Fruit fly (Drosophila melanogaster) whole organism, embryonic: ENCODE results near the gene CG31680.

ENCODE experiments used
- Atf3 ChIP-seq: fragments of 200-800 bp; sonication (Bioruptor generic); optimal IDR thresholded peaks from 3 replicates; lab custom pipeline; 2016; ENCODE audit warnings: missing biosample characterization, missing genetic modification characterization
- CG10565 ChIP-seq: fragments of 200-800 bp; sonication (Bioruptor generic); optimal IDR thresholded peaks from 3 replicates; lab custom pipeline; 2016; ENCODE audit warnings: missing biosample characterization, mild to moderate bottlenecking, missing genetic modification characterization
- CG13894 ChIP-seq: fragments of 200-800 bp; sonication (Bioruptor generic); optimal IDR thresholded peaks from 3 replicates; lab custom pipeline; 2018; ENCODE audit warnings: missing biosample characterization, mild to moderate bottlenecking, missing genetic modification characterization, moderate library complexity
- CG14667 ChIP-seq: fragments of 200-800 bp; sonication (Bioruptor generic); IDR thresholded peaks from 2 replicates; pipeline ENCODE4 v1.3.6; 2022; ENCODE audit warnings: missing biosample characterization, missing genetic modification characterization
- CG16779 ChIP-seq: fragments of 200-800 bp; sonication (Bioruptor generic); IDR thresholded peaks from 2 replicates; pipeline ENCODE4 v1.3.6; 2022; ENCODE audit warnings: missing biosample characterization, missing genetic modification characterization
- CG17568 ChIP-seq: fragments of 200-800 bp; sonication (Bioruptor generic); optimal IDR thresholded peaks from 2 replicates; lab custom pipeline; 2018; ENCODE audit warnings: missing biosample characterization, mild to moderate bottlenecking, missing genetic modification characterization, moderate library complexity
- CG17612 ChIP-seq: fragments of 200-800 bp; sonication (Bioruptor generic); IDR thresholded peaks from 2 replicates; pipeline ENCODE4 v1.3.6; 2022; ENCODE audit warnings: missing biosample characterization, missing genetic modification characterization
- CG18599 ChIP-seq: fragments of 200-800 bp; sonication (Bioruptor generic); optimal IDR thresholded peaks from 3 replicates; lab custom pipeline; 2017; ENCODE audit warnings: missing biosample characterization, missing genetic modification characterization, mild to moderate bottlenecking, moderate library complexity, missing genetic modification reagents
- CG18764 ChIP-seq: fragments of 200-800 bp; sonication (Bioruptor generic); optimal IDR thresholded peaks from 3 replicates; lab custom pipeline; 2016; ENCODE audit warnings: missing biosample characterization, missing genetic modification characterization
- CG2120 ChIP-seq: fragments of 200-800 bp; sonication (Bioruptor generic); optimal IDR thresholded peaks from 3 replicates; lab custom pipeline; 2016; ENCODE audit warnings: missing biosample characterization, missing genetic modification characterization
- CG2712 ChIP-seq: fragments of 200-800 bp; optimal IDR thresholded peaks from 3 replicates; lab custom pipeline; 2019; ENCODE audit warnings: missing biosample characterization, mild to moderate bottlenecking, missing genetic modification characterization, moderate library complexity
- CG30020 ChIP-seq: fragments of 200-800 bp; optimal IDR thresholded peaks from 2 replicates; lab custom pipeline; 2019; ENCODE audit warnings: missing biosample characterization, mild to moderate bottlenecking, missing genetic modification characterization, moderate library complexity
- CG3281 ChIP-seq: fragments of 200-800 bp; sonication (Bioruptor generic); optimal IDR thresholded peaks from 3 replicates; lab custom pipeline; 2017; ENCODE audit warnings: missing biosample characterization, mild to moderate bottlenecking, missing genetic modification characterization
- CG33213 ChIP-seq: fragments of 200-800 bp; sonication (Bioruptor generic); optimal IDR thresholded peaks from 3 replicates; lab custom pipeline; 2016; ENCODE audit warnings: missing biosample characterization, missing genetic modification characterization
- CG34376 ChIP-seq: fragments of 200-800 bp; sonication (Bioruptor generic); optimal IDR thresholded peaks from 2 replicates; lab custom pipeline; 2018; ENCODE audit warnings: missing biosample characterization, mild to moderate bottlenecking, missing genetic modification characterization
- CG3995 ChIP-seq: fragments of 200-800 bp; sonication (Bioruptor generic); optimal IDR thresholded peaks from 3 replicates; lab custom pipeline; 2016; ENCODE audit warnings: missing biosample characterization, missing genetic modification characterization
- CG4617 ChIP-seq: fragments of 200-800 bp; sonication (Bioruptor generic); optimal IDR thresholded peaks from 3 replicates; lab custom pipeline; 2016; ENCODE audit warnings: missing biosample characterization, missing genetic modification characterization, borderline replicate concordance
- CG6272 ChIP-seq: fragments of 200-800 bp; sonication (Bioruptor generic); IDR thresholded peaks from 2 replicates; pipeline ENCODE4 v1.3.6; 2022; ENCODE audit warnings: missing biosample characterization, missing genetic modification characterization
- CG6765 ChIP-seq: fragments of 200-800 bp; sonication (Bioruptor generic); optimal IDR thresholded peaks from 3 replicates; lab custom pipeline; 2017; ENCODE audit warnings: missing biosample characterization, mild to moderate bottlenecking, missing genetic modification characterization
- CG7372 ChIP-seq: fragments of 200-800 bp; sonication (Bioruptor generic); IDR thresholded peaks from 2 replicates; pipeline ENCODE4 v1.3.6; 2022; ENCODE audit warnings: missing biosample characterization, missing genetic modification characterization
- CG9609 ChIP-seq: fragments of 200-800 bp; sonication (Bioruptor generic); optimal IDR thresholded peaks from 3 replicates; lab custom pipeline; 2016; ENCODE audit warnings: missing biosample characterization, missing genetic modification characterization
- Dek ChIP-seq: fragments of 200-800 bp; sonication (Bioruptor generic); optimal IDR thresholded peaks from 3 replicates; lab custom pipeline; 2019; ENCODE audit warnings: missing biosample characterization, mild to moderate bottlenecking, missing genetic modification characterization, moderate library complexity
- Dfd ChIP-seq, 2 experiments: fragments of >200 bp; optimal IDR thresholded peaks; 2 replicates each; lab custom pipeline; 2017; ENCODE audit warnings: missing biosample characterization in 2 of 2, missing genetic modification characterization in 2 of 2
- H2.0 ChIP-seq: fragments of 200-800 bp; sonication (Bioruptor generic); IDR thresholded peaks from 2 replicates; pipeline ENCODE4 v1.3.6; 2022; ENCODE audit warnings: missing biosample characterization, missing genetic modification characterization
- HLH3B ChIP-seq: fragments of 200-800 bp; sonication (Bioruptor generic); IDR thresholded peaks from 2 replicates; pipeline ENCODE4 v1.3.6; 2022; ENCODE audit warnings: missing biosample characterization, missing genetic modification characterization
- Lhr ChIP-seq: fragments of 200-800 bp; sonication (Bioruptor generic); optimal IDR thresholded peaks from 3 replicates; lab custom pipeline; 2017; ENCODE audit warnings: mild to moderate bottlenecking, missing biosample characterization, missing genetic modification reagents, missing genetic modification characterization
- NC2α ChIP-seq: fragments of 200-800 bp; sonication (Bioruptor generic); optimal IDR thresholded peaks from 2 replicates; lab custom pipeline; 2016; ENCODE audit warnings: missing biosample characterization, missing genetic modification characterization
- NfI ChIP-seq: fragments of 200-800 bp; sonication (Bioruptor generic); optimal IDR thresholded peaks from 3 replicates; lab custom pipeline; 2018; ENCODE audit warnings: missing biosample characterization, mild to moderate bottlenecking, missing genetic modification characterization, moderate library complexity
- Poxn ChIP-seq: fragments of 200-800 bp; sonication (Bioruptor generic); IDR thresholded peaks from 2 replicates; pipeline ENCODE4 v1.3.6; 2022; ENCODE audit warnings: missing biosample characterization, missing genetic modification characterization
- amos ChIP-seq: fragments of 200-800 bp; sonication (Bioruptor generic); IDR thresholded peaks from 2 replicates; pipeline ENCODE4 v1.3.6; 2022; ENCODE audit warnings: missing biosample characterization, missing genetic modification characterization; ENCODE audit not compliant: partially characterized antibody
- ase ChIP-seq: fragments of 200-800 bp; sonication (Bioruptor generic); IDR thresholded peaks from 3 replicates; pipeline ENCODE4 v1.3.6; 2022; ENCODE audit warnings: missing biosample characterization, missing genetic modification characterization
- bab2 ChIP-seq: fragments of 200-800 bp; sonication (Bioruptor generic); optimal IDR thresholded peaks from 2 replicates; lab custom pipeline; 2016; ENCODE audit warnings: missing biosample characterization, missing genetic modification characterization
- bcd ChIP-seq: fragments of 200-800 bp; sonication (Bioruptor generic); optimal IDR thresholded peaks from 2 replicates; lab custom pipeline; 2017; ENCODE audit warnings: missing biosample characterization, mild to moderate bottlenecking, missing genetic modification characterization
- cg ChIP-seq: fragments of 200-800 bp; sonication (Bioruptor generic); optimal IDR thresholded peaks from 3 replicates; lab custom pipeline; 2019; ENCODE audit warnings: missing biosample characterization, mild to moderate bottlenecking, missing genetic modification characterization, moderate library complexity
- chinmo ChIP-seq: fragments of 200-800 bp; sonication (Bioruptor generic); IDR thresholded peaks from 4 replicates; pipeline ENCODE4 v1.3.6; 2022; ENCODE audit warnings: missing biosample characterization, missing genetic modification characterization; ENCODE audit not compliant: partially characterized antibody
- corto ChIP-seq: fragments of 200-800 bp; sonication (Bioruptor generic); optimal IDR thresholded peaks from 2 replicates; lab custom pipeline; 2016; ENCODE audit warnings: missing biosample characterization, mild to moderate bottlenecking, missing genetic modification characterization, moderate library complexity
- crp ChIP-seq, 2 experiments: fragments of 200-800 bp; sonication (Bioruptor generic); optimal IDR thresholded peaks; 2 replicates in 1 of 2; 3 replicates in 1 of 2; lab custom pipeline; 2017; ENCODE audit warnings: missing biosample characterization in 2 of 2, missing genetic modification characterization in 2 of 2, mild to moderate bottlenecking in 1 of 2, moderate library complexity in 1 of 2
- dysf ChIP-seq: fragments of 200-800 bp; sonication (Bioruptor generic); IDR thresholded peaks from 3 replicates; pipeline ENCODE4 v1.3.6; 2022; ENCODE audit warnings: missing biosample characterization, missing genetic modification characterization
- eyg ChIP-seq: fragments of 200-800 bp; sonication (Bioruptor generic); optimal IDR thresholded peaks from 3 replicates; lab custom pipeline; 2016; ENCODE audit warnings: missing biosample characterization, missing genetic modification characterization
- gcm2 ChIP-seq: fragments of 200-800 bp; sonication (Bioruptor generic); optimal IDR thresholded peaks from 2 replicates; lab custom pipeline; 2016; ENCODE audit warnings: missing biosample characterization, missing genetic modification characterization
- h ChIP-seq: fragments of >200 bp; optimal IDR thresholded peaks from 2 replicates; lab custom pipeline; 2017
- ken ChIP-seq: fragments of 200-800 bp; sonication (Bioruptor generic); IDR thresholded peaks from 3 replicates; pipeline ENCODE4 v1.3.6; 2022; ENCODE audit warnings: missing biosample characterization, missing genetic modification characterization
- lola ChIP-seq, 3 experiments: fragments of >200 bp in 2 of 3; fragments of 200-800 bp in 1 of 3; sonication (Bioruptor generic) in 1 of 3; optimal IDR thresholded peaks; 2 replicates each; lab custom pipeline; 2017 to 2019; ENCODE audit warnings: missing biosample characterization in 3 of 3, missing genetic modification characterization in 3 of 3, mild to moderate bottlenecking in 1 of 3, moderate library complexity in 1 of 3
- odd ChIP-seq: fragments of 200-800 bp; sonication (Bioruptor generic); optimal IDR thresholded peaks from 2 replicates; lab custom pipeline; 2017; ENCODE audit warnings: missing biosample characterization, mild to moderate bottlenecking, missing genetic modification characterization
- p53 ChIP-seq: fragments of 200-800 bp; sonication (Bioruptor generic); optimal IDR thresholded peaks from 2 replicates; lab custom pipeline; 2016; ENCODE audit warnings: missing biosample characterization, missing genetic modification characterization
- ro ChIP-seq: fragments of 200-800 bp; sonication (Bioruptor generic); IDR thresholded peaks from 2 replicates; pipeline ENCODE4 v1.3.6; 2022; ENCODE audit warnings: missing biosample characterization, missing genetic modification characterization
- seq ChIP-seq: fragments of 200-800 bp; sonication (Bioruptor generic); IDR thresholded peaks from 2 replicates; pipeline ENCODE4 v1.3.6; 2022; ENCODE audit warnings: missing biosample characterization, missing genetic modification characterization
- tio ChIP-seq: fragments of 200-800 bp; sonication (Bioruptor generic); optimal IDR thresholded peaks from 2 replicates; lab custom pipeline; 2017; ENCODE audit warnings: missing biosample characterization, missing genetic modification characterization, inconsistent platforms
- unpg ChIP-seq: fragments of 200-800 bp; sonication (Bioruptor generic); optimal IDR thresholded peaks from 3 replicates; lab custom pipeline; 2018; ENCODE audit warnings: missing biosample characterization, mild to moderate bottlenecking, missing genetic modification characterization, moderate library complexity
- zen ChIP-seq: fragments of 200-800 bp; sonication (Bioruptor generic); optimal IDR thresholded peaks from 3 replicates; lab custom pipeline; 2018; ENCODE audit warnings: missing biosample characterization, mild to moderate bottlenecking, missing genetic modification characterization, moderate library complexity
- zen2 ChIP-seq: fragments of 200-800 bp; sonication (Bioruptor generic); IDR thresholded peaks from 3 replicates; pipeline ENCODE4 v1.3.6; 2022; ENCODE audit warnings: missing biosample characterization, missing genetic modification characterization; ENCODE audit not compliant: partially characterized antibody

The CG31680 gene

DNA sequence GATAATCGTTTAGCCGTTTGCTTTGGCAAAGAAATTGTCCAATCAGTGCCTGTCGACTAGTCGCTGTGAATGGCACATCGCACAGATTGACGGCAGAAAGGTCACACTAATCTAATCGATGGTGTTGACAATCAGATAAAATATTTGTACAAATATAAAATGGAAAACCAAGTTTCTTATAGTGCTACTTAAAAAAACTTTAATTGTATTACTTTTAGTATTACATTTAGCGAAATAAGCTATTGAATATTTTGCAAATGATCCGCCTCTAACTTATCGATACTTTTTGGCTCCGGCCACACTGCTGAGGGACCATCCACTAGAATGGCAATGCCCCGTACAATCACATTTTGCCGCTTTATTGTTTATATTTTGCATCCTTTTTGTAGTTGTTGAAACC is 16.2 kb downstream of the CG31680 start, which contains the start of the genes brun and CG2614 (continued):
- TF ChIP-seq CG2712: peak; percentile 82
- TF ChIP-seq CG3995: peak; percentile 73
- TF ChIP-seq Dfd (GFP tag; optimal IDR thresholded peaks at IDR 0.05; lab: Kevin White, UChicago): no peak
- TF ChIP-seq NfI (GFP tag; lab: Kevin White, UChicago): no peak
- TF ChIP-seq Atf3 (GFP tag; lab: Kevin White, UChicago): peak; percentile 60
- TF ChIP-seq odd (GFP tag; lab: Kevin White, UChicago): no peak
- TF ChIP-seq ken (GFP tag; lab: Robert Waterston, UW): peak; percentile 81; the same call in 2 of the 3 replicates
- TF ChIP-seq unpg (GFP tag; lab: Kevin White, UChicago): no peak
- peak in 1 of 2 experiments; percentile 65 for TF ChIP-seq crp (GFP tag; optimal IDR thresholded peaks at IDR 0.05; lab: Kevin White, UChicago)
- TF ChIP-seq CG3281 (GFP tag; lab: Kevin White, UChicago): no peak
- peak; percentile 63 for TF ChIP-seq CG9609 (GFP tag; lab: Kevin White, UChicago)
- no peak for TF ChIP-seq CG16779 (GFP tag; lab: Robert Waterston, UW)
- peak; percentile 62; the same call in 1 of the 2 replicates for TF ChIP-seq H2.0
- peak; percentile 76; the same call in 2 of the 4 replicates for TF ChIP-seq chinmo (GFP tag; lab: Robert Waterston, UW)
- no peak for TF ChIP-seq CG17568 (GFP tag; lab: Kevin White, UChicago)
- peak; percentile 78 for TF ChIP-seq dysf (GFP tag; lab: Robert Waterston, UW)
- peak in 1 of 3 experiments; percentile 70 for TF ChIP-seq lola (GFP tag; optimal IDR thresholded peaks at IDR 0.05; lab: Kevin White, UChicago)
- peak; percentile 89 for TF ChIP-seq CG2120 (GFP tag; lab: Kevin White, UChicago)
- no peak for TF ChIP-seq CG18599 (GFP tag; lab: Kevin White, UChicago)
- peak; percentile 46; the same call in 1 of the 3 replicates for TF ChIP-seq ase
- TF ChIP-seq CG34376 (GFP tag; lab: Kevin White, UChicago): no peak
- TF ChIP-seq CG33213 (GFP tag; lab: Kevin White, UChicago): peak; percentile 65
- no peak for TF ChIP-seq corto
- TF ChIP-seq NC2α: peak; percentile 14
- peak; percentile 82 for TF ChIP-seq amos (GFP tag; lab: Robert Waterston, UW)
- TF ChIP-seq CG30020: peak; percentile 61
- peak; percentile 13; the same call in 1 of the 2 replicates for TF ChIP-seq Poxn (GFP tag; lab: Robert Waterston, UW)
- peak; percentile 32 for TF ChIP-seq gcm2 (GFP tag; lab: Kevin White, UChicago)
- no peak for TF ChIP-seq tio
- no peak for TF ChIP-seq CG17612 (GFP tag; lab: Robert Waterston, UW)
- TF ChIP-seq p53 (GFP tag; lab: Kevin White, UChicago): peak; percentile 28
- TF ChIP-seq h: no peak
- no peak for TF ChIP-seq CG18764 (GFP tag; lab: Kevin White, UChicago)
- TF ChIP-seq seq: no peak
- peak; percentile 59; the same call in 1 of the 3 replicates for TF ChIP-seq zen2 (GFP tag; lab: Robert Waterston, UW)
- no peak for TF ChIP-seq cg (GFP tag; lab: Kevin White, UChicago)
- no peak for TF ChIP-seq Dek
- peak; percentile 41 for TF ChIP-seq eyg (GFP tag; lab: Kevin White, UChicago)
- no peak for TF ChIP-seq CG13894
- TF ChIP-seq HLH3B (GFP tag; lab: Robert Waterston, UW): peak; percentile 76
- peak; percentile 36 for TF ChIP-seq zen (tag; lab: Kevin White, UChicago)
- peak; percentile 83 for TF ChIP-seq Lhr (GFP tag; lab: Kevin White, UChicago)
- TF ChIP-seq CG6272 (GFP tag; lab: Robert Waterston, UW): peak; percentile 82
- TF ChIP-seq bcd: no peak
- TF ChIP-seq CG7372 (GFP tag; lab: Robert Waterston, UW): peak; percentile 39; the same call in 1 of the 2 replicates
- TF ChIP-seq CG14667 (GFP tag; lab: Robert Waterston, UW): peak; percentile 74
- TF ChIP-seq bab2 (GFP tag; lab: Kevin White, UChicago): peak; percentile 75
- TF ChIP-seq CG6765: no peak
- TF ChIP-seq ro (GFP tag; lab: Robert Waterston, UW): peak; percentile 41; the same call in 1 of the 2 replicates
- TF ChIP-seq CG10565 (GFP tag; lab: Kevin White, UChicago): no peak
- peak; percentile 95 for TF ChIP-seq CG4617 (GFP tag; lab: Kevin White, UChicago)
